Fruit fly (Drosophila melanogaster) whole organism, embryonic: ENCODE measurements around the gene CG16978.
A peak's percentile ranks its signal among the peaks of the same experiment; 100 is the strongest.

ENCODE experiments used
- Blimp-1 ChIP-seq: fragments of 200-800 bp; sonication (Bioruptor generic); optimal IDR thresholded peaks from 3 replicates; lab custom pipeline; 2018; ENCODE audit warnings: missing biosample characterization, missing genetic modification characterization, mild to moderate bottlenecking, moderate library complexity, missing genetic modification reagents
- CG11504 ChIP-seq: fragments of 200-800 bp; sonication (Bioruptor generic); optimal IDR thresholded peaks from 3 replicates; lab custom pipeline; 2019; ENCODE audit warnings: missing biosample characterization, mild to moderate bottlenecking, missing genetic modification characterization, moderate library complexity
- CG11695 ChIP-seq: fragments of 200-800 bp; sonication (Bioruptor generic); IDR thresholded peaks from 3 replicates; pipeline ENCODE4 v1.3.6; 2022; ENCODE audit warnings: missing biosample characterization, missing genetic modification characterization
- CG12155 ChIP-seq: fragments of 200-800 bp; sonication (Bioruptor generic); optimal IDR thresholded peaks from 3 replicates; lab custom pipeline; 2016; ENCODE audit warnings: missing biosample characterization, missing genetic modification characterization
- CG12659 ChIP-seq: fragments of 200-800 bp; sonication (Bioruptor generic); optimal IDR thresholded peaks from 3 replicates; lab custom pipeline; 2017; ENCODE audit warnings: mild to moderate bottlenecking, missing biosample characterization, missing genetic modification reagents, missing genetic modification characterization
- CG15269 ChIP-seq: fragments of 200-800 bp; sonication (Bioruptor generic); optimal IDR thresholded peaks from 2 replicates; lab custom pipeline; 2018; ENCODE audit warnings: missing biosample characterization, mild to moderate bottlenecking, missing genetic modification characterization, moderate library complexity
- CG1647 ChIP-seq: fragments of 200-800 bp; sonication (Bioruptor generic); optimal IDR thresholded peaks from 3 replicates; lab custom pipeline; 2016; ENCODE audit warnings: missing biosample characterization, missing genetic modification characterization
- CG17328 ChIP-seq: fragments of 200-800 bp; sonication (Bioruptor generic); IDR thresholded peaks from 2 replicates; pipeline ENCODE4 v1.3.6; 2022; ENCODE audit warnings: missing biosample characterization, missing genetic modification characterization
- CG17361 ChIP-seq: fragments of 200-800 bp; sonication (Bioruptor generic); IDR thresholded peaks from 3 replicates; pipeline ENCODE4 v1.3.6; 2022; ENCODE audit warnings: missing biosample characterization, missing genetic modification characterization
- CG18599 ChIP-seq: fragments of 200-800 bp; sonication (Bioruptor generic); optimal IDR thresholded peaks from 3 replicates; lab custom pipeline; 2017; ENCODE audit warnings: missing biosample characterization, missing genetic modification characterization, mild to moderate bottlenecking, moderate library complexity, missing genetic modification reagents
- CG2875 ChIP-seq: fragments of 200-800 bp; sonication (Bioruptor generic); optimal IDR thresholded peaks from 2 replicates; lab custom pipeline; 2017; ENCODE audit warnings: missing biosample characterization, mild to moderate bottlenecking, missing genetic modification characterization, missing genetic modification reagents
- CG31441 ChIP-seq: fragments of 200-800 bp; sonication (Bioruptor generic); IDR thresholded peaks from 2 replicates; pipeline ENCODE4 v1.3.6; 2022; ENCODE audit warnings: missing biosample characterization, missing genetic modification characterization
- CG32772 ChIP-seq: fragments of 200-800 bp; sonication (Bioruptor generic); IDR thresholded peaks from 2 replicates; pipeline ENCODE4 v1.3.6; 2022; ENCODE audit warnings: missing biosample characterization, missing genetic modification characterization
- CG33557 ChIP-seq: fragments of 200-800 bp; sonication (Bioruptor generic); optimal IDR thresholded peaks from 2 replicates; lab custom pipeline; 2019; ENCODE audit warnings: missing biosample characterization, mild to moderate bottlenecking, missing genetic modification characterization, moderate library complexity
- CG3726 ChIP-seq: fragments of 200-800 bp; sonication (Bioruptor generic); IDR thresholded peaks from 3 replicates; pipeline ENCODE4, ENCODE4 v1.3.6; 2022; ENCODE audit warnings: missing biosample characterization, missing genetic modification characterization
- CG42726 ChIP-seq: fragments of 200-800 bp; sonication (Bioruptor generic); IDR thresholded peaks from 2 replicates; pipeline ENCODE4 v1.3.6; 2022; ENCODE audit warnings: missing biosample characterization, missing genetic modification characterization; ENCODE audit not compliant: partially characterized antibody
- CG43689 ChIP-seq: fragments of 200-800 bp; sonication (Bioruptor generic); IDR thresholded peaks from 2 replicates; pipeline ENCODE4 v1.3.6; 2022; ENCODE audit warnings: missing biosample characterization, missing genetic modification characterization
- CG5180 ChIP-seq: fragments of 200-800 bp; sonication (Bioruptor generic); optimal IDR thresholded peaks from 3 replicates; lab custom pipeline; 2017; ENCODE audit warnings: missing biosample characterization, missing genetic modification characterization, mild to moderate bottlenecking, moderate library complexity, missing genetic modification reagents
- CG8478 ChIP-seq: fragments of >200 bp; optimal IDR thresholded peaks from 2 replicates; lab custom pipeline; 2018
- Dll ChIP-seq: fragments of 200-800 bp; sonication (Bioruptor generic); IDR thresholded peaks from 4 replicates; pipeline ENCODE4 v1.3.6; 2022; ENCODE audit warnings: missing biosample characterization, missing genetic modification characterization; ENCODE audit not compliant: partially characterized antibody
- Dp ChIP-seq: fragments of 200-800 bp; sonication (Bioruptor generic); optimal IDR thresholded peaks from 2 replicates; lab custom pipeline; 2018; ENCODE audit warnings: missing biosample characterization, mild to moderate bottlenecking, missing genetic modification characterization, moderate library complexity
- ERR ChIP-seq: fragments of 200-800 bp; sonication (Bioruptor generic); optimal IDR thresholded peaks from 2 replicates; lab custom pipeline; 2016; ENCODE audit warnings: missing biosample characterization, missing genetic modification characterization
- Ets65A ChIP-seq: fragments of 200-800 bp; sonication (Bioruptor generic); peaks from one replicate; lab custom pipeline; 2016; ENCODE audit warnings: missing biosample characterization, missing genetic modification characterization
- H15 ChIP-seq: fragments of 200-800 bp; sonication (Bioruptor generic); IDR thresholded peaks from 3 replicates; pipeline ENCODE4 v1.3.6; 2022; ENCODE audit warnings: missing biosample characterization, missing genetic modification characterization
- HLH3B ChIP-seq: fragments of 200-800 bp; sonication (Bioruptor generic); IDR thresholded peaks from 2 replicates; pipeline ENCODE4 v1.3.6; 2022; ENCODE audit warnings: missing biosample characterization, missing genetic modification characterization
- Hmr ChIP-seq: fragments of 200-800 bp; sonication (Bioruptor generic); optimal IDR thresholded peaks from 3 replicates; lab custom pipeline; 2017; ENCODE audit warnings: mild to moderate bottlenecking, missing biosample characterization, missing genetic modification reagents, missing genetic modification characterization
- Med ChIP-seq: fragments of 200-800 bp; sonication (Bioruptor generic); peaks from one replicate; lab custom pipeline; 2016; ENCODE audit warnings: missing biosample characterization, missing genetic modification characterization, mild to moderate bottlenecking, inconsistent platforms, moderate library complexity
- Meics ChIP-seq: fragments of 200-800 bp; sonication (Bioruptor generic); optimal IDR thresholded peaks from 2 replicates; lab custom pipeline; 2017; ENCODE audit warnings: missing biosample characterization, mild to moderate bottlenecking, missing genetic modification characterization
- Oaz ChIP-seq: fragments of 200-800 bp; sonication (Bioruptor generic); IDR thresholded peaks from 2 replicates; pipeline ENCODE4 v1.3.6; 2022; ENCODE audit warnings: missing biosample characterization, missing genetic modification characterization
- Scr ChIP-seq: fragments of 200-800 bp; sonication (Bioruptor generic); IDR thresholded peaks from 2 replicates; pipeline ENCODE4 v1.3.6; 2022; ENCODE audit warnings: missing biosample characterization, missing genetic modification characterization; ENCODE audit not compliant: partially characterized antibody
- Sin3A ChIP-seq: fragments of >200 bp; optimal IDR thresholded peaks from 2 replicates; lab custom pipeline; 2018
- Sox102F ChIP-seq: fragments of 200-800 bp; sonication (Bioruptor generic); optimal IDR thresholded peaks from 2 replicates; lab custom pipeline; 2018; ENCODE audit warnings: missing biosample characterization, mild to moderate bottlenecking, missing genetic modification characterization, moderate library complexity
- ash1 ChIP-seq: fragments of 200-800 bp; sonication (Bioruptor generic); optimal IDR thresholded peaks from 2 replicates; lab custom pipeline; 2018; ENCODE audit warnings: missing biosample characterization, mild to moderate bottlenecking, missing genetic modification characterization
- cg ChIP-seq: fragments of 200-800 bp; sonication (Bioruptor generic); optimal IDR thresholded peaks from 3 replicates; lab custom pipeline; 2019; ENCODE audit warnings: missing biosample characterization, mild to moderate bottlenecking, missing genetic modification characterization, moderate library complexity
- dm ChIP-seq: fragments of 200-800 bp; sonication (Bioruptor generic); optimal IDR thresholded peaks from 3 replicates; lab custom pipeline; 2016; ENCODE audit warnings: missing biosample characterization, missing genetic modification characterization
- fd102C ChIP-seq: fragments of 200-800 bp; sonication (Bioruptor generic); optimal IDR thresholded peaks from 2 replicates; lab custom pipeline; 2018; ENCODE audit warnings: missing biosample characterization, mild to moderate bottlenecking, missing genetic modification characterization, moderate library complexity
- fru ChIP-seq: fragments of >200 bp; optimal IDR thresholded peaks from 2 replicates; lab custom pipeline; 2017
- lmd ChIP-seq: fragments of 200-800 bp; sonication (Bioruptor generic); IDR thresholded peaks from 2 replicates; pipeline ENCODE4 v1.3.6; 2022; ENCODE audit warnings: missing biosample characterization, missing genetic modification characterization
- nom ChIP-seq: fragments of 200-800 bp; sonication (Bioruptor generic); optimal IDR thresholded peaks from 2 replicates; lab custom pipeline; 2017; ENCODE audit warnings: missing biosample characterization, missing genetic modification characterization, mild to moderate bottlenecking, moderate library complexity, missing genetic modification reagents
- oc ChIP-seq: fragments of 200-800 bp; sonication (Bioruptor generic); optimal IDR thresholded peaks from 2 replicates; lab custom pipeline; 2018; ENCODE audit warnings: missing biosample characterization, mild to moderate bottlenecking, missing genetic modification characterization, moderate library complexity
- pan ChIP-seq, 4 experiments: fragments of >200 bp in 3 of 4; fragments of 200-800 bp in 1 of 4; sonication (Bioruptor generic) in 1 of 4; optimal IDR thresholded peaks in 3 of 4; IDR thresholded peaks in 1 of 4; 2 replicates each; pipeline versions ENCODE4 v1.3.6 to Lab custom; 2017 to 2022; ENCODE audit warnings: missing biosample characterization in 2 of 4, missing genetic modification characterization in 2 of 4, mixed read lengths in 1 of 4
- pum ChIP-seq: fragments of 200-800 bp; sonication (Bioruptor generic); optimal IDR thresholded peaks from 2 replicates; lab custom pipeline; 2016; ENCODE audit warnings: missing biosample characterization, missing genetic modification characterization
- sd ChIP-seq: fragments of 200-800 bp; sonication (Bioruptor generic); optimal IDR thresholded peaks from 3 replicates; lab custom pipeline; 2018; ENCODE audit warnings: missing biosample characterization, mild to moderate bottlenecking, missing genetic modification characterization, moderate library complexity
- tap ChIP-seq: fragments of 200-800 bp; optimal IDR thresholded peaks from 3 replicates; lab custom pipeline; 2019; ENCODE audit warnings: missing biosample characterization, mild to moderate bottlenecking, missing genetic modification characterization, moderate library complexity
- tup ChIP-seq: fragments of 200-800 bp; sonication (Bioruptor generic); optimal IDR thresholded peaks from 2 replicates; lab custom pipeline; 2016; ENCODE audit warnings: missing biosample characterization, mild to moderate bottlenecking, missing genetic modification characterization, moderate library complexity

CG16978 gene

DNA sequence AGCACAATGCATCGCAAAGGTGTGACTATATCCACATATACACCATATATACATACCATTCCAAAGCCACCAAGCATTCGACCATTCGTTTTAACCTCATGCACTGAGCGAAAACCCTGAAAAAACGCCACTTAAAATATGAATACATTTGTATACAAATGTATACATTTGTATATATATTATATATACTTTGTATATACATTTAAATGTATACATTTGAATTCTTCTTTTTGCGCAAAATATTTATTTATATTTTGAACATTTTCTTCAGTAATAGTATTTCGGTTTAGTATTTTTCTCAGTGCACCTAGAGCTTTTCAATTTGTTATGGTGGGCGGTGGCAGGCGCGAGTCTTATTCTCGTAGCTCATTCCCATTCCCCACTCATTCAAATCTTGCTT lies 12.9 kb upstream of the CG16978 start (continued):
- TF ChIP-seq Hmr (GFP tag; lab: Kevin White, UChicago) (peak; percentile 2), CG42726 (no peak), CG11504 (peak; percentile 61), Meics (GFP tag; lab: Kevin White, UChicago) (peak; percentile 24), tap (tag; lab: Kevin White, UChicago) (peak; percentile 6), Dll (no peak), lmd (GFP tag; lab: Robert Waterston, UW) (peak; percentile 22; the same call in 1 of the 2 replicates), Dp (no peak), oc (tag; lab: Kevin White, UChicago) (no peak), pan (optimal IDR thresholded peaks at IDR 0.05; lab: Kevin White, UChicago) (no peak), pan (GFP tag; optimal IDR thresholded peaks at IDR 0.05 in 1 of 2, IDR thresholded peaks at IDR 0.05 in 1 of 2) (peak in 1 of 2 experiments; percentile 43), CG15269 (peak; percentile 63), sd (tag; lab: Kevin White, UChicago) (no peak), CG12155 (no peak), CG18599 (GFP tag; lab: Kevin White, UChicago) (peak; percentile 15), Scr (GFP tag; lab: Robert Waterston, UW) (no peak), CG12659 (GFP tag; lab: Kevin White, UChicago) (peak; percentile 12)

DNA sequence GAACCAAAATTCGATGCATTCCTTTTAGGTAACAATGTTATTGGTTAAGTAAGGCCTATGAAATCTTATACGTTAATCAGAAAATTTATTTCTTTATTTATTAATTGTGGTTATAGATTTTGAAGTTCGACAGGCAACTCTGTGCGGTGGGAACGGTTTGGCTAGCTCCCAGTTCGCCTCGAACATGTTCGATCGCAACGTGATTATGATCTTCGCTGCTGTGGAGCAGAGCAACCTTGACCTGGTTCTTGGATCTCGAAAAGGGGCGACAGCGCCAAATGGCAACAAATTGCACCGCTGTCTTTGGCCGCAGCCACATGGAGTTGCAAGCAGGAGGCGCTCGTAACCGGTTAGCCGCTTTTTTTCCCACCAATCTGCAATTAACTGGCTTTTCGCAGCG lies 10.9 kb upstream of the CG16978 start:
- TF ChIP-seq pum (GFP tag; lab: Kevin White, UChicago) (no peak), CG17328 (GFP tag; lab: Robert Waterston, UW) (0 out of 2 replicates have a peak, but pooled peaks have one; percentile 23), CG32772 (GFP tag; lab: Robert Waterston, UW) (no peak), HLH3B (GFP tag; lab: Robert Waterston, UW) (peak; percentile 31; the same call in 1 of the 2 replicates), CG5180 (GFP tag; lab: Kevin White, UChicago) (peak; percentile 91), Med (GFP tag; lab: Kevin White, UChicago) (peak; percentile 41), Sox102F (GFP tag; lab: Kevin White, UChicago) (no peak), CG43689 (GFP tag; lab: Robert Waterston, UW) (no peak)

DNA sequence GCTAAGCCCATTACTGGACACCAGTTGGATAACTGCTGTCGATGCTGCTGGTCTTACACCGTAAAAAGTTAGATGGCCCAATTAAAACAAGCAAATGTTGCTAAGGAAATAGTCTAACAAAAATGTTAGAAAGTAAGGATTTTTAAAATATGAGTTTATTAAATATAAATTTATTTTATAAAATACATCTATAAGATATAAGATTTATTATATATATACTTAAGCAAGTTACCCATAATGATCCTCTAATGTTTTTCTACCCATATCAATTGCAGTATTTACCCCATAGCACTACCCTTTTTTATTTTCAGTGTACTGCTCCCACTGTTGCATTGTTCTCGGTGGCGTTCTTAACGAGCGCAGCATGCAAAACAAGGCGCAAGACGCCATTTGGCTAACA lies 2.8 kb upstream of the CG16978 start:
- TF ChIP-seq CG11504 (peak; percentile 12), H15 (GFP tag; lab: Robert Waterston, UW) (no peak), CG17361 (GFP tag; lab: Robert Waterston, UW) (0 out of 3 replicates have a peak, but pooled peaks have one; percentile 14), CG3726 (GFP tag; lab: Robert Waterston, UW) (0 out of 3 replicates have a peak, but pooled peaks have one; percentile 32), nom (GFP tag; lab: Kevin White, UChicago) (peak; percentile 14), ash1 (GFP tag; lab: Kevin White, UChicago) (no peak), fd102C (GFP tag; lab: Kevin White, UChicago) (no peak), Med (GFP tag; lab: Kevin White, UChicago) (peak; percentile 9)
- TF ChIP-seq, all 482 proteins: peak for 5

DNA sequence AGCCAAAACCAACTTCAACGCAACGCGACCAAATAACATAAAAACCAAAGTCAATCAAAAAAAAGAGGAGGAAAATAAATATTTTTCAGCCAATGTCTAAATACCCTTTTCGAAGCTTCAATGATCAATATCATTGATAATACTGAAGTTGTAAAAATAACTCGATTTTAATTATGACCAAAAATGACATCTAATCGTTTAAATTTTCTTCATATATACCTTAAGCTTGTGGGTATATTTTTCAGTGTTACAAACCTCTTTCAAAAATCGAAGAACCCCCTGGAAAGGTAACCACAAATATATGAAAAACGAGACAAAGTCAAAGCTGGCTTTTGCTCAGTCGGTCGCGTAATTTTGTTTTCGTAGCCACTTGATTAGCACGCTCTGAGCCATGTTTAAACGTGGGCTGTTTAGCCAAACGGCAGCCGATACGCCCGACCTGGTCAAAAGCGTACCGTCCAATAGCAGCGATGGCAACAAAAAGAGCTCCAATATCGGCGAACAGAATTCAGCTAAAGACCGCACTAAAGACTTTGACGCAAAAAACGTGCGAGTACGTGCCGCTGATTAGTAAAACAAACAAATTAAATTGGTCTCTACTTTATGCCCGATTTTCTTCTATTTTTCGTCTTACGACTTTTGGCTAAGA lies 1.7 kb upstream of the CG16978 start:
- TF ChIP-seq CG31441 (GFP tag; lab: Robert Waterston, UW) (peak; percentile 74), Sin3A (lab: Kevin White, UChicago) (no peak), Ets65A (GFP tag; lab: Kevin White, UChicago) (peak; percentile 87), CG2875 (no peak), fru (lab: Kevin White, UChicago) (no peak), CG8478 (lab: Kevin White, UChicago) (no peak), H15 (GFP tag; lab: Robert Waterston, UW) (peak; percentile 66; the same call in 2 of the 3 replicates), CG33557 (GFP tag; lab: Kevin White, UChicago) (no peak), Oaz (GFP tag; lab: Robert Waterston, UW) (peak; percentile 55; the same call in 1 of the 2 replicates), dm (GFP tag; lab: Kevin White, UChicago) (peak; percentile 10), HLH3B (GFP tag; lab: Robert Waterston, UW) (peak; percentile 76), cg (GFP tag; lab: Kevin White, UChicago) (no peak), ERR (GFP tag; lab: Kevin White, UChicago) (peak; percentile 71), CG1647 (GFP tag; lab: Kevin White, UChicago) (peak; percentile 45), Blimp-1 (peak; percentile 62), tup (peak; percentile 29), CG11695 (peak; percentile 86)
